Fruit fly (Drosophila melanogaster) S2 (cell line): Measurements from ENCODE around the gene CG33268.

Source experiments
- CG8478 ChIP-seq: fragments of >200 bp; optimal IDR thresholded peaks from 2 replicates; lab custom pipeline; 2018
- CTCF ChIP-seq, 2 experiments: fragments of >200 bp; optimal IDR thresholded peaks; 2 replicates each; lab custom pipeline; 2018

dm6 chr3L:11586794-11587462, 4.1 kb downstream of the CG33268 start:
- no peak for TF ChIP-seq CG8478
- TF ChIP-seq CTCF (optimal IDR thresholded peaks at IDR 0.05; lab: Kevin White, UChicago), result no peak
